Fruit fly (Drosophila melanogaster) S2 (cell line): ENCODE data around the gene Pak3.

Source experiments
- CG8478 ChIP-seq: fragments of >200 bp; optimal IDR thresholded peaks from 2 replicates; lab custom pipeline; 2018
- CTCF ChIP-seq, 2 experiments: fragments of >200 bp; optimal IDR thresholded peaks; 2 replicates each; lab custom pipeline; 2018

DNA sequence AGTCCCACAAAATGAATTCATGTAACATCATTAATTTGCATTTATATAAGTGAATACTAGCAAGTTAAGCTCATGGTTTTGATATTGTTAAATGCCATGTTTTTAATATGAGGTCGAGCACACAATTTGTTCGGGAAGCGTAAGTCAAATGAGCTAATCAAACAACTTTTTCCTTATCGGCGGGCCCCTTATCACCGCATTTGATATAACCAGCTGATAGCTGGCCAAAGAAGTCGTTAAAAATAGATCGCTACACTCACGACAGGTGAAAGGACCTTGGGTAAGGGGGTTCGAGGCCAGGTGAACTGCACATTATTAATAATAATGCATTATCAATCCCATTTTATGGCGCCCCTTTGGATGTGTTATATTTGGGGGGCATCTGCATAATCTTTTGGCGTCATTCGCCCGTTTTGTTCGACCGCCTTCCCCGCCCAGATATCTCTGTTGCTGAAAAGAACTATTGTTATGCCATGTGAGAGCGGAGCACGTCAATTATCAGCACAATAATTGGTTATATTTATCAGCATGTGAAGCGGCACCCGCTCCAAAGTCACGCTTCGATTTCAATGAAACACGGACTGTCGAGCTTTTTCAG lies 6.1 kb downstream of the Pak3 start:
- no peak for TF ChIP-seq CG8478 (lab: Kevin White, UChicago)
- TF ChIP-seq CTCF (optimal IDR thresholded peaks at IDR 0.05; lab: Kevin White, UChicago) = no peak
